Fruit fly (Drosophila melanogaster) whole organism, embryonic: Measurements from ENCODE around the gene rho-4.
A peak's percentile ranks its signal among the peaks of the same experiment; 100 is the strongest.

Experiments
- Atf3 ChIP-seq: fragments of 200-800 bp; sonication (Bioruptor generic); optimal IDR thresholded peaks from 3 replicates; lab custom pipeline; 2016; ENCODE audit warnings: missing biosample characterization, missing genetic modification characterization
- B-H1 ChIP-seq: fragments of 200-800 bp; sonication (Bioruptor generic); IDR thresholded peaks from 3 replicates; pipeline ENCODE4 v1.3.6; 2022; ENCODE audit warnings: missing biosample characterization, missing genetic modification characterization
- CG10431 ChIP-seq: fragments of 200-800 bp; sonication (Bioruptor generic); optimal IDR thresholded peaks from 3 replicates; lab custom pipeline; 2018; ENCODE audit warnings: missing biosample characterization, mild to moderate bottlenecking, missing genetic modification characterization
- CG11723 ChIP-seq: fragments of 200-800 bp; sonication (Bioruptor generic); optimal IDR thresholded peaks from 2 replicates; lab custom pipeline; 2017; ENCODE audit warnings: missing biosample characterization, mild to moderate bottlenecking, missing genetic modification characterization
- CG14014 ChIP-seq: fragments of 200-800 bp; sonication (Bioruptor generic); IDR thresholded peaks from 2 replicates; pipeline ENCODE4 v1.3.6; 2022; ENCODE audit warnings: missing biosample characterization, missing genetic modification characterization
- CG14050 ChIP-seq: fragments of 200-800 bp; sonication (Bioruptor generic); IDR thresholded peaks from 3 replicates; pipeline ENCODE4 v1.3.6; 2022; ENCODE audit warnings: missing biosample characterization, missing genetic modification characterization
- CG14710 ChIP-seq: fragments of 200-800 bp; sonication (Bioruptor generic); optimal IDR thresholded peaks from 3 replicates; lab custom pipeline; 2019; ENCODE audit warnings: missing biosample characterization, mild to moderate bottlenecking, missing genetic modification characterization, moderate library complexity
- CG17359 ChIP-seq: fragments of 200-800 bp; sonication (Bioruptor generic); optimal IDR thresholded peaks from 3 replicates; lab custom pipeline; 2018; ENCODE audit warnings: missing biosample characterization, mild to moderate bottlenecking, missing genetic modification characterization, moderate library complexity
- CG1832 ChIP-seq: fragments of 200-800 bp; sonication (Bioruptor generic); optimal IDR thresholded peaks from 2 replicates; lab custom pipeline; 2017; ENCODE audit warnings: missing biosample characterization, mild to moderate bottlenecking, missing genetic modification characterization, inconsistent platforms
- CG2678 ChIP-seq: fragments of 200-800 bp; sonication (Bioruptor generic); optimal IDR thresholded peaks from 3 replicates; lab custom pipeline; 2019; ENCODE audit warnings: missing biosample characterization, mild to moderate bottlenecking, missing genetic modification characterization, moderate library complexity
- CG3407 ChIP-seq: fragments of 200-800 bp; sonication (Bioruptor generic); optimal IDR thresholded peaks from 2 replicates; lab custom pipeline; 2018; ENCODE audit warnings: missing biosample characterization, mild to moderate bottlenecking, missing genetic modification characterization
- CG3838 ChIP-seq: fragments of 200-800 bp; sonication (Bioruptor generic); optimal IDR thresholded peaks from 3 replicates; lab custom pipeline; 2016; ENCODE audit warnings: missing biosample characterization, missing genetic modification characterization
- CG4360 ChIP-seq: fragments of 200-800 bp; sonication (Bioruptor generic); IDR thresholded peaks from 2 replicates; pipeline ENCODE4 v1.3.6; 2022; ENCODE audit warnings: missing biosample characterization, missing genetic modification characterization
- CG6175 ChIP-seq: fragments of 200-800 bp; sonication (Bioruptor generic); IDR thresholded peaks from 3 replicates; pipeline ENCODE4 v1.3.6; 2022; ENCODE audit warnings: missing biosample characterization, missing genetic modification characterization
- CG6683 ChIP-seq: fragments of 200-800 bp; sonication (Bioruptor generic); optimal IDR thresholded peaks from 2 replicates; lab custom pipeline; 2017; ENCODE audit warnings: missing biosample characterization, mild to moderate bottlenecking, missing genetic modification characterization, missing genetic modification reagents
- CG6689 ChIP-seq: fragments of 200-800 bp; sonication (Bioruptor generic); IDR thresholded peaks from 2 replicates; pipeline ENCODE4 v1.3.6; 2022; ENCODE audit warnings: missing biosample characterization, missing genetic modification characterization
- CG8924 ChIP-seq: fragments of 200-800 bp; optimal IDR thresholded peaks from 3 replicates; lab custom pipeline; 2019; ENCODE audit warnings: missing biosample characterization, mild to moderate bottlenecking, missing genetic modification characterization, moderate library complexity
- CG9727 ChIP-seq: fragments of 200-800 bp; sonication (Bioruptor generic); optimal IDR thresholded peaks from 3 replicates; lab custom pipeline; 2017; ENCODE audit warnings: missing biosample characterization, mild to moderate bottlenecking, missing genetic modification characterization
- CG9797 ChIP-seq: fragments of 200-800 bp; sonication (Bioruptor generic); optimal IDR thresholded peaks from 3 replicates; lab custom pipeline; 2018; ENCODE audit warnings: missing biosample characterization, mild to moderate bottlenecking, missing genetic modification characterization
- Doc2 ChIP-seq: fragments of 200-800 bp; sonication (Bioruptor generic); IDR thresholded peaks from 2 replicates; pipeline ENCODE4 v1.3.6; 2022; ENCODE audit warnings: missing biosample characterization, missing genetic modification characterization
- Dp ChIP-seq: fragments of 200-800 bp; sonication (Bioruptor generic); optimal IDR thresholded peaks from 2 replicates; lab custom pipeline; 2018; ENCODE audit warnings: missing biosample characterization, mild to moderate bottlenecking, missing genetic modification characterization, moderate library complexity
- Elba2 ChIP-seq: fragments of 200-800 bp; sonication (Bioruptor generic); optimal IDR thresholded peaks from 3 replicates; lab custom pipeline; 2016; ENCODE audit warnings: missing biosample characterization, missing genetic modification characterization
- HLH4C ChIP-seq: fragments of 200-800 bp; sonication (Bioruptor generic); IDR thresholded peaks from 3 replicates; pipeline ENCODE4 v1.3.6; 2022; ENCODE audit warnings: missing biosample characterization, missing genetic modification characterization; ENCODE audit not compliant: partially characterized antibody
- Hr3 ChIP-seq: fragments of 200-800 bp; sonication (Bioruptor generic); optimal IDR thresholded peaks from 3 replicates; lab custom pipeline; 2016; ENCODE audit warnings: missing biosample characterization, missing genetic modification characterization
- Nf-YC ChIP-seq: fragments of 200-800 bp; optimal IDR thresholded peaks from 3 replicates; lab custom pipeline; 2019; ENCODE audit warnings: missing biosample characterization, mild to moderate bottlenecking, missing genetic modification characterization, moderate library complexity
- ab ChIP-seq: fragments of 200-800 bp; sonication (Bioruptor generic); optimal IDR thresholded peaks from 2 replicates; lab custom pipeline; 2016; ENCODE audit warnings: missing biosample characterization, missing genetic modification characterization
- chif ChIP-seq, 2 experiments: fragments of 200-800 bp; sonication (Bioruptor generic); optimal IDR thresholded peaks; 3 replicates each; lab custom pipeline; 2016; ENCODE audit warnings: missing biosample characterization in 2 of 2, missing genetic modification characterization in 2 of 2
- crol ChIP-seq: fragments of 200-800 bp; sonication (Bioruptor generic); IDR thresholded peaks from 2 replicates; pipeline ENCODE4 v1.3.6; 2022; ENCODE audit warnings: missing biosample characterization, missing genetic modification characterization
- cwo ChIP-seq: fragments of 200-800 bp; sonication (Bioruptor generic); optimal IDR thresholded peaks from 3 replicates; lab custom pipeline; 2017; ENCODE audit warnings: missing biosample characterization, missing genetic modification characterization, mild to moderate bottlenecking, moderate library complexity, missing genetic modification reagents
- danr ChIP-seq: fragments of 200-800 bp; sonication (Bioruptor generic); IDR thresholded peaks from 2 replicates; pipeline ENCODE4 v1.3.6; 2022; ENCODE audit warnings: missing biosample characterization, missing genetic modification characterization
- en ChIP-seq: fragments of 200-800 bp; sonication (Bioruptor generic); optimal IDR thresholded peaks from 2 replicates; lab custom pipeline; 2016; ENCODE audit warnings: missing biosample characterization, missing genetic modification characterization
- fd102C ChIP-seq: fragments of 200-800 bp; sonication (Bioruptor generic); optimal IDR thresholded peaks from 2 replicates; lab custom pipeline; 2018; ENCODE audit warnings: missing biosample characterization, mild to moderate bottlenecking, missing genetic modification characterization, moderate library complexity
- fd96Cb ChIP-seq: fragments of 200-800 bp; sonication (Bioruptor generic); optimal IDR thresholded peaks from 2 replicates; lab custom pipeline; 2018; ENCODE audit warnings: missing biosample characterization, mild to moderate bottlenecking, missing genetic modification characterization, moderate library complexity
- gcm ChIP-seq: fragments of 200-800 bp; sonication (Bioruptor generic); optimal IDR thresholded peaks from 2 replicates; lab custom pipeline; 2019; ENCODE audit warnings: missing biosample characterization, mild to moderate bottlenecking, missing genetic modification characterization, moderate library complexity
- gcm2 ChIP-seq: fragments of 200-800 bp; sonication (Bioruptor generic); optimal IDR thresholded peaks from 2 replicates; lab custom pipeline; 2016; ENCODE audit warnings: missing biosample characterization, missing genetic modification characterization
- grau ChIP-seq: fragments of 200-800 bp; optimal IDR thresholded peaks from 3 replicates; lab custom pipeline; 2019; ENCODE audit warnings: missing biosample characterization, mild to moderate bottlenecking, missing genetic modification characterization, moderate library complexity
- insv ChIP-seq, 2 experiments: fragments of 200-800 bp; sonication (Bioruptor generic); optimal IDR thresholded peaks; 3 replicates each; lab custom pipeline; 2016 to 2018; ENCODE audit warnings: missing biosample characterization in 2 of 2, missing genetic modification characterization in 2 of 2
- klu ChIP-seq: fragments of 200-800 bp; sonication (Bioruptor generic); IDR thresholded peaks from 2 replicates; pipeline ENCODE4 v1.3.6; 2022; ENCODE audit warnings: missing biosample characterization, missing genetic modification characterization
- luna ChIP-seq: fragments of 200-800 bp; sonication (Bioruptor generic); optimal IDR thresholded peaks from 2 replicates; lab custom pipeline; 2016; ENCODE audit warnings: missing biosample characterization, missing genetic modification characterization
- pan ChIP-seq, 4 experiments: fragments of >200 bp in 3 of 4; fragments of 200-800 bp in 1 of 4; sonication (Bioruptor generic) in 1 of 4; optimal IDR thresholded peaks in 3 of 4; IDR thresholded peaks in 1 of 4; 2 replicates each; pipeline versions ENCODE4 v1.3.6 to Lab custom; 2017 to 2022; ENCODE audit warnings: missing biosample characterization in 2 of 4, missing genetic modification characterization in 2 of 4, mixed read lengths in 1 of 4
- run ChIP-seq: fragments of 200-800 bp; sonication (Bioruptor generic); optimal IDR thresholded peaks from 3 replicates; lab custom pipeline; 2018; ENCODE audit warnings: missing biosample characterization, mild to moderate bottlenecking, missing genetic modification characterization
- salm ChIP-seq: fragments of 200-800 bp; sonication (Bioruptor generic); optimal IDR thresholded peaks from 2 replicates; lab custom pipeline; 2018; ENCODE audit warnings: missing biosample characterization, mild to moderate bottlenecking, missing genetic modification characterization
- scrt ChIP-seq: fragments of 200-800 bp; sonication (Bioruptor generic); optimal IDR thresholded peaks from 2 replicates; lab custom pipeline; 2018; ENCODE audit warnings: missing biosample characterization, mild to moderate bottlenecking, missing genetic modification characterization, moderate library complexity
- sd ChIP-seq: fragments of 200-800 bp; sonication (Bioruptor generic); optimal IDR thresholded peaks from 3 replicates; lab custom pipeline; 2018; ENCODE audit warnings: missing biosample characterization, mild to moderate bottlenecking, missing genetic modification characterization, moderate library complexity
- seq ChIP-seq: fragments of 200-800 bp; sonication (Bioruptor generic); IDR thresholded peaks from 2 replicates; pipeline ENCODE4 v1.3.6; 2022; ENCODE audit warnings: missing biosample characterization, missing genetic modification characterization
- sob ChIP-seq: fragments of 200-800 bp; sonication (Bioruptor generic); IDR thresholded peaks from 2 replicates; pipeline ENCODE4 v1.3.6; 2022; ENCODE audit warnings: missing biosample characterization, missing genetic modification characterization
- tin ChIP-seq: fragments of 200-800 bp; sonication (Bioruptor generic); optimal IDR thresholded peaks from 3 replicates; lab custom pipeline; 2016; ENCODE audit warnings: missing biosample characterization, missing genetic modification characterization
- tll ChIP-seq, 2 experiments: fragments of 200-800 bp in 1 of 2; fragments of >200 bp in 1 of 2; sonication (Bioruptor generic) in 1 of 2; optimal IDR thresholded peaks; 2 replicates each; lab custom pipeline; 2017 to 2019; ENCODE audit warnings: missing biosample characterization in 2 of 2, missing genetic modification characterization in 2 of 2, mild to moderate bottlenecking in 1 of 2, moderate library complexity in 1 of 2
- twi ChIP-seq: fragments of 200-800 bp; optimal IDR thresholded peaks from 2 replicates; lab custom pipeline; 2019; ENCODE audit warnings: missing biosample characterization, mild to moderate bottlenecking, missing genetic modification characterization, moderate library complexity
- yki ChIP-seq: fragments of >200 bp; optimal IDR thresholded peaks from 3 replicates; lab custom pipeline; 2018

The rho-4 gene

DNA sequence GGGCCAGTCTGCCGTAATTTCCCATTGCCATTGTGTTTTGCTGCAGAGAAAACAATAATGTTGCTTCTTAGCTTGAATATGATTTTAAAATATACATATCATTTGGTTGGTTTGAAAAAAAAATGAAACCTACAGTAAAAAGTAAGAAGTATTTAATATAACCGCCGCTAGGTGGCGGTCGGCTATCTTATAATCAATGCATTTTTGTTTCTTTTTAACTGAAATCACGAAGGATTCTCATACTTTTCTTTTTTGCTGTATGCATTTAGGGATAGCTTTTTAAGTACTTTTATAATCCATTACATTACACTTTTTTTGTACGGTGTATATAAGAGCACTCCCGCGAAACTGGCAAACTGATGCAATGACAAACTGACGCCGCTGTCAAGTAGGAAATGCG lies 51.8 kb downstream of the rho-4 start (continued):
- TF ChIP-seq cwo (GFP tag; lab: Kevin White, UChicago), result no peak
- no peak for TF ChIP-seq seq (GFP tag; lab: Robert Waterston, UW)
- TF ChIP-seq Doc2 (GFP tag; lab: Robert Waterston, UW), result no peak
- TF ChIP-seq CG14014 (GFP tag; lab: Robert Waterston, UW), result no peak
- no peak for TF ChIP-seq gcm2 (GFP tag; lab: Kevin White, UChicago)
- no peak for TF ChIP-seq CG3407

DNA sequence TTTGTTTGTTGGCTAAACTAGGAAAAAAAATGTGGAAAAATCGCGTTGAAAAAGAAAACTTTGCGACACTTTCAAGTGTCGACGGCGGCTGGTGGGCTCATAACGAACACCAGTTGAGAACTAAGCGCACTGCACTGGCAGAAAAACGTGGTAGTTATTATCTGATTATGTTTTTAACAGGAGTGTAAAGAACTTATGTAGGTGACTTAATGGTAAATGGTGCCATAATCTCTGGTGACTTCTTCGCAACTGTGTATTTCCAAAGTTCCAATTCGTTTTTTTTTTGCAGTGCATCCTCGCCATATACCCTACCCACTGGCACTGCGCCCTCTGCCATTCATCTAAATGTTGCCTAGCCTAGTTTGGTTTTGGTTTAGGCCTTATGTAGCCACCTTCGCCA lies 53.4 kb downstream of the rho-4 start:
- TF ChIP-seq CG3838 (GFP tag; lab: Kevin White, UChicago), result no peak
- TF ChIP-seq en, result no peak
- peak; percentile 40 for TF ChIP-seq tin
- TF ChIP-seq Dp, result no peak
- TF ChIP-seq run (tag; lab: Kevin White, UChicago), result no peak
- no peak for TF ChIP-seq HLH4C (GFP tag; lab: Robert Waterston, UW)
- no peak for TF ChIP-seq crol (GFP tag; lab: Robert Waterston, UW)
- TF ChIP-seq Hr3 (GFP tag; lab: Kevin White, UChicago), result no peak
- peak; percentile 12 to 47 for TF ChIP-seq chif (GFP tag; optimal IDR thresholded peaks at IDR 0.05; lab: Kevin White, UChicago)
- no peak for TF ChIP-seq CG9797 (GFP tag; lab: Kevin White, UChicago)
- TF ChIP-seq CG6175 (GFP tag; lab: Robert Waterston, UW), result no peak
- no peak for TF ChIP-seq twi (tag; lab: Kevin White, UChicago)
- no peak for TF ChIP-seq sd (tag; lab: Kevin White, UChicago)
- TF ChIP-seq Elba2 (GFP tag; lab: Kevin White, UChicago), result no peak
- peak; percentile 46 for TF ChIP-seq CG6689 (GFP tag; lab: Robert Waterston, UW)
- 0 out of 2 replicates have a peak, but pooled peaks have one; percentile 12 for TF ChIP-seq sob
- no peak for TF ChIP-seq CG14710 (tag; lab: Kevin White, UChicago)
- no peak for TF ChIP-seq tll (GFP tag; optimal IDR thresholded peaks at IDR 0.05; lab: Kevin White, UChicago)
- no peak for TF ChIP-seq danr (GFP tag; lab: Robert Waterston, UW)
- TF ChIP-seq Atf3 (GFP tag; lab: Kevin White, UChicago), result no peak
- TF ChIP-seq Nf-YC (tag; lab: Kevin White, UChicago), result no peak
- TF ChIP-seq yki, result no peak
- TF ChIP-seq grau (tag; lab: Kevin White, UChicago), result no peak
- no peak for TF ChIP-seq pan (optimal IDR thresholded peaks at IDR 0.05; lab: Kevin White, UChicago)
- TF ChIP-seq pan (GFP tag; optimal IDR thresholded peaks at IDR 0.05 in 1 of 2, IDR thresholded peaks at IDR 0.05 in 1 of 2), result peak in 1 of 2 experiments; percentile 38
- TF ChIP-seq CG10431, result no peak
- TF ChIP-seq CG2678, result peak; percentile 33
- TF ChIP-seq CG8924 (tag; lab: Kevin White, UChicago), result no peak
- TF ChIP-seq CG6683 (GFP tag; lab: Kevin White, UChicago), result no peak
- TF ChIP-seq B-H1, result no peak
- no peak for TF ChIP-seq klu (GFP tag; lab: Robert Waterston, UW)
- TF ChIP-seq luna (GFP tag; lab: Kevin White, UChicago), result no peak
- TF ChIP-seq CG9727 (GFP tag; lab: Kevin White, UChicago), result peak; percentile 8
- no peak for TF ChIP-seq CG4360 (GFP tag; lab: Robert Waterston, UW)
- TF ChIP-seq CG1832 (GFP tag; lab: Kevin White, UChicago), result no peak
- no peak for TF ChIP-seq salm (tag; lab: Kevin White, UChicago)
- TF ChIP-seq CG17359 (tag; lab: Kevin White, UChicago), result peak; percentile 30
- TF ChIP-seq CG11723, result no peak
- TF ChIP-seq CG14050, result no peak
- peak; percentile 48 for TF ChIP-seq fd96Cb (tag; lab: Kevin White, UChicago)
- TF ChIP-seq insv (GFP tag; optimal IDR thresholded peaks at IDR 0.05; lab: Kevin White, UChicago), result no peak
- TF ChIP-seq fd102C, result no peak
- TF ChIP-seq gcm (GFP tag; lab: Kevin White, UChicago), result no peak
- TF ChIP-seq scrt (GFP tag; lab: Kevin White, UChicago), result no peak
- no peak for TF ChIP-seq ab
